Worm (Caenorhabditis elegans): Measurements from ENCODE around the gene mut-7.

ce11 chrIII:9542816-9543215, 636 bp upstream of the mut-7 start, which contains the start of gene eif-2Balpha:
- TF ChIP-seq hlh-30 (tag; optimal IDR thresholded peaks at IDR 0.05; ENCODE audit: insufficient read depth): no peak
- TF ChIP-seq tbx-2 (tag; optimal IDR thresholded peaks at IDR 0.05): no peak
- TF ChIP-seq npax-4 (tag; optimal IDR thresholded peaks at IDR 0.05): no peak
- TF ChIP-seq sdc-2 (tag; optimal IDR thresholded peaks at IDR 0.05): no peak
- TF ChIP-seq pag-3 (tag; optimal IDR thresholded peaks at IDR 0.05; ENCODE audit: borderline replicate concordance): no peak
- TF ChIP-seq fkh-10 (GFP tag; optimal IDR thresholded peaks at IDR 0.05): no peak
